Fruit fly (Drosophila melanogaster): ENCODE data around the gene CG32576.

Gene CG32576

DNA sequence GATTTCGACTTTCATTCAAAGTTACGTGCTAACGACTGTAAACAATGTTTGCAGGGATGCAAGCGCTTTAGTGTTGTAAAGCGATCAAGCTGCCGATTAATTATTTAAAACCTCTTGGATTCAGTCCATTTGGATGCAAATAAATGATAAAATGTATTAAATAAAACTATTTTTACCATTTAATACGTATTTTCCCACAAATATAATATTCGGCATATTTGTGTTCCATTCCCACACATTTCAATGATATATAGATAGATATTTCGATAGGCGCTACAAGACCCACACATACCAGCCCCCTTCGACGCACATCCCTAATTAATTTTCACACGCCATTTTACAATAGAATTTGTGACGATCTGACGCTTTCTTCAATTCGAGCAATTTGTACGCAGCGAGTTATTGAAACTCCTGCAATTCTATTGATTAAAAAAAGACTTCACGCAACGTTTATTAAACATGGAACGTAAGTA, at the start of gene CG32576, which contains the start of gene caz (continued):
- TF ChIP-seq CG32532 (GFP tag; IDR thresholded peaks at IDR 0.05) (peak; percentile 18; the same call in 1 of the 2 replicates), jigr1 (GFP tag; IDR thresholded peaks at IDR 0.05) (no peak), zf30C (GFP tag; optimal IDR thresholded peaks at IDR 0.05) (no peak), Med (GFP tag) (peak; percentile 48), CG17568 (GFP tag; optimal IDR thresholded peaks at IDR 0.05) (peak; percentile 27), Ets97D (GFP tag; optimal IDR thresholded peaks at IDR 0.05) (peak; percentile 29), Meics (GFP tag; optimal IDR thresholded peaks at IDR 0.05) (peak; percentile 33), row (GFP tag; IDR thresholded peaks at IDR 0.05) (peak; percentile 76), CG6689 (GFP tag; IDR thresholded peaks at IDR 0.05) (0 out of 2 replicates have a peak, but pooled peaks have one; percentile 11), CG17385 (GFP tag; optimal IDR thresholded peaks at IDR 0.05) (peak; percentile 22), lola (GFP tag; optimal IDR thresholded peaks at IDR 0.05) (peak in 1 of 3 experiments; percentile 1), CG7556 (GFP tag; optimal IDR thresholded peaks at IDR 0.05) (peak; percentile 32), gem (tag; optimal IDR thresholded peaks at IDR 0.05) (peak; percentile 57), CG12299 (tag; optimal IDR thresholded peaks at IDR 0.05) (peak; percentile 22), phol (tag; optimal IDR thresholded peaks at IDR 0.05) (peak; percentile 89), gsb-n (tag; optimal IDR thresholded peaks at IDR 0.05) (peak; percentile 17), Dip2 (GFP tag; IDR thresholded peaks at IDR 0.05) (no peak), knrl (GFP tag; IDR thresholded peaks at IDR 0.05; ENCODE audit: partially characterized antibody) (peak; percentile 79), slbo (GFP tag; IDR thresholded peaks at IDR 0.05) (peak; percentile 24; the same call in 1 of the 2 replicates), HLH4C (GFP tag; IDR thresholded peaks at IDR 0.05; ENCODE audit: partially characterized antibody) (peak; percentile 55; the same call in 2 of the 3 replicates), NfI (GFP tag; optimal IDR thresholded peaks at IDR 0.05) (peak; percentile 40), MESR4 (GFP tag; optimal IDR thresholded peaks at IDR 0.05) (peak; percentile 85), CG8924 (tag; optimal IDR thresholded peaks at IDR 0.05) (peak; percentile 60), ERR (GFP tag; optimal IDR thresholded peaks at IDR 0.05) (no peak), fru (optimal IDR thresholded peaks at IDR 0.05) (no peak), psq (GFP tag; optimal IDR thresholded peaks at IDR 0.05) (no peak), ind (GFP tag; optimal IDR thresholded peaks at IDR 0.05) (peak; percentile 29), cg (GFP tag; optimal IDR thresholded peaks at IDR 0.05) (peak; percentile 54), Hr3 (GFP tag; optimal IDR thresholded peaks at IDR 0.05) (peak; percentile 37), CG10654 (GFP tag; optimal IDR thresholded peaks at IDR 0.05) (peak; percentile 6), CG13123 (GFP tag; optimal IDR thresholded peaks at IDR 0.05) (no peak), tup (GFP tag; optimal IDR thresholded peaks at IDR 0.05) (peak; percentile 9), Rfx (GFP tag; IDR thresholded peaks at IDR 0.05) (peak; percentile 30; the same call in 1 of the 2 replicates), exex (tag; optimal IDR thresholded peaks at IDR 0.05) (peak; percentile 61), Ets65A (GFP tag) (peak; percentile 58), Hr39 (optimal IDR thresholded peaks at IDR 0.05) (no peak), dmrt11E (tag; optimal IDR thresholded peaks at IDR 0.05) (peak; percentile 14), pho (GFP tag; optimal IDR thresholded peaks at IDR 0.05) (peak; percentile 30), CG2712 (tag; optimal IDR thresholded peaks at IDR 0.05) (peak; percentile 47), sug (tag; optimal IDR thresholded peaks at IDR 0.05) (peak; percentile 65), Xrp1 (GFP tag; IDR thresholded peaks at IDR 0.05) (peak; percentile 36; the same call in 1 of the 2 replicates), sna (GFP tag; IDR thresholded peaks at IDR 0.05; ENCODE audit: partially characterized antibody) (peak; percentile 56; the same call in 1 of the 2 replicates), Dip3 (GFP tag; optimal IDR thresholded peaks at IDR 0.05) (peak; percentile 7), CG30020 (tag; optimal IDR thresholded peaks at IDR 0.05) (peak; percentile 94), Dref (GFP tag; IDR thresholded peaks at IDR 0.05) (peak; percentile 64), vnd (GFP tag; IDR thresholded peaks at IDR 0.05; ENCODE audit: partially characterized antibody) (peak; percentile 56; the same call in 2 of the 3 replicates), MBD-R2 (GFP tag; IDR thresholded peaks at IDR 0.05) (peak; percentile 73), bsh (GFP tag; optimal IDR thresholded peaks at IDR 0.05) (peak in 1 of 2 experiments; percentile 21), CG1233 (GFP tag; optimal IDR thresholded peaks at IDR 0.05) (no peak), CG12769 (tag; optimal IDR thresholded peaks at IDR 0.05) (no peak)
